Worm (Caenorhabditis elegans) whole organism, late embryonic: ENCODE results near the gene R09E10.6.
A peak's percentile ranks its signal among the peaks of the same experiment; 100 is the strongest.

Experiments
- C08G9.2 ChIP-seq: sonication (generic microtip); optimal IDR thresholded peaks from 2 replicates; lab custom pipeline; 2016; ENCODE audit warnings: mild to moderate bottlenecking, missing genetic modification characterization, moderate library complexity, missing compliant biosample characterization
- C38D4.7 ChIP-seq: fragments of 200-800 bp; sonication (Bioruptor generic); optimal IDR thresholded peaks from 2 replicates; lab custom pipeline; 2018; ENCODE audit warnings: mild to moderate bottlenecking, missing genetic modification characterization, moderate library complexity, missing compliant biosample characterization
- F13H6.1 ChIP-seq: sonication (generic microtip); optimal IDR thresholded peaks from 2 replicates; lab custom pipeline; 2016; ENCODE audit warnings: missing genetic modification characterization, missing compliant biosample characterization
- ceh-14 ChIP-seq: sonication (generic microtip); optimal IDR thresholded peaks from 2 replicates; lab custom pipeline; 2016; ENCODE audit warnings: missing genotype, missing genetic modification characterization, missing compliant biosample characterization
- ceh-18 ChIP-seq: sonication (generic microtip); optimal IDR thresholded peaks from 2 replicates; lab custom pipeline; 2016; ENCODE audit warnings: missing genetic modification characterization, missing compliant biosample characterization
- ceh-22 ChIP-seq: sonication (generic microtip); optimal IDR thresholded peaks from 2 replicates; lab custom pipeline; 2017; ENCODE audit warnings: missing biosample characterization, missing genetic modification characterization
- ceh-24 ChIP-seq: sonication (generic microtip); optimal IDR thresholded peaks from 2 replicates; lab custom pipeline; 2016; ENCODE audit warnings: mild to moderate bottlenecking, missing genetic modification characterization, missing compliant biosample characterization
- ceh-30 ChIP-seq: fragments of 150-350 bp; optimal IDR thresholded peaks from 2 replicates; lab custom pipeline; 2014; ENCODE audit warnings: missing biosample characterization, missing genetic modification characterization
- ceh-31 ChIP-seq: sonication (generic microtip); optimal IDR thresholded peaks from 2 replicates; lab custom pipeline; 2016; ENCODE audit warnings: missing genetic modification characterization, missing compliant biosample characterization
- ceh-34 ChIP-seq: sonication (generic microtip); optimal IDR thresholded peaks from 2 replicates; lab custom pipeline; 2016; ENCODE audit warnings: mild to moderate bottlenecking, missing genetic modification characterization, missing compliant biosample characterization
- ceh-48 ChIP-seq: sonication (generic microtip); optimal IDR thresholded peaks from 2 replicates; lab custom pipeline; 2016; ENCODE audit warnings: missing genetic modification characterization, inconsistent platforms, missing compliant biosample characterization
- ceh-6 ChIP-seq: fragments of 200-800 bp; sonication (Bioruptor generic); optimal IDR thresholded peaks from 2 replicates; lab custom pipeline; 2018; ENCODE audit warnings: mild to moderate bottlenecking, missing genetic modification characterization, missing compliant biosample characterization
- che-1 ChIP-seq: sonication (generic microtip); optimal IDR thresholded peaks from 2 replicates; lab custom pipeline; 2016; ENCODE audit warnings: mild to moderate bottlenecking, missing genetic modification characterization, missing compliant biosample characterization
- elt-2 ChIP-seq: sonication (generic microtip); optimal IDR thresholded peaks from 2 replicates; lab custom pipeline; 2016; ENCODE audit warnings: missing genetic modification reagents, missing genetic modification characterization, missing compliant biosample characterization
- elt-4 ChIP-seq: sonication (generic microtip); optimal IDR thresholded peaks from 2 replicates; lab custom pipeline; 2016; ENCODE audit warnings: missing genetic modification characterization, missing compliant biosample characterization
- ets-4 ChIP-seq: sonication (generic microtip); optimal IDR thresholded peaks from 2 replicates; lab custom pipeline; 2016; ENCODE audit warnings: missing genetic modification characterization, missing compliant biosample characterization
- eyg-1 ChIP-seq: sonication (generic microtip); optimal IDR thresholded peaks from 2 replicates; lab custom pipeline; 2016; ENCODE audit warnings: missing genotype, missing genetic modification characterization, missing compliant biosample characterization
- fkh-10 ChIP-seq: fragments of 150-350 bp; optimal IDR thresholded peaks from 2 replicates; lab custom pipeline; 2014; ENCODE audit warnings: missing biosample characterization, missing genetic modification reagents, missing genetic modification characterization
- fkh-6 ChIP-seq: sonication (generic microtip); optimal IDR thresholded peaks from 2 replicates; lab custom pipeline; 2016; ENCODE audit warnings: missing genetic modification characterization, missing compliant biosample characterization
- hlh-13 ChIP-seq: fragments of 200-800 bp; sonication (Bioruptor generic); optimal IDR thresholded peaks from 2 replicates; lab custom pipeline; 2018; ENCODE audit warnings: mild to moderate bottlenecking, missing genetic modification characterization, missing compliant biosample characterization
- hlh-15 ChIP-seq: sonication (generic microtip); optimal IDR thresholded peaks from 2 replicates; lab custom pipeline; 2016; ENCODE audit warnings: missing genetic modification characterization, missing compliant biosample characterization
- hlh-30 ChIP-seq: sonication (generic microtip); optimal IDR thresholded peaks from 2 replicates; lab custom pipeline; 2017; ENCODE audit warnings: antibody characterized with exemption, missing genetic modification characterization, missing compliant biosample characterization; ENCODE audit not compliant: insufficient read depth
- hlh-8 ChIP-seq: sonication (generic microtip); optimal IDR thresholded peaks from 2 replicates; lab custom pipeline; 2016; ENCODE audit warnings: missing genotype, missing genetic modification characterization, missing compliant biosample characterization
- lin-11 ChIP-seq: fragments of 200-800 bp; sonication (Bioruptor generic); optimal IDR thresholded peaks from 2 replicates; lab custom pipeline; 2018; ENCODE audit warnings: mild to moderate bottlenecking, missing genetic modification characterization, missing compliant biosample characterization
- madf-2 ChIP-seq: sonication (generic microtip); optimal IDR thresholded peaks from 2 replicates; lab custom pipeline; 2017; ENCODE audit warnings: missing genetic modification characterization, missing compliant biosample characterization
- mec-3 ChIP-seq: sonication (generic microtip); optimal IDR thresholded peaks from 2 replicates; lab custom pipeline; 2016; ENCODE audit warnings: borderline replicate concordance, missing genetic modification characterization, missing compliant biosample characterization
- nfya-1 ChIP-seq: sonication (generic microtip); optimal IDR thresholded peaks from 2 replicates; lab custom pipeline; 2017; ENCODE audit warnings: missing genetic modification characterization, mild to moderate bottlenecking, missing compliant biosample characterization, antibody characterized with exemption, moderate library complexity
- odd-2 ChIP-seq: sonication (generic microtip); optimal IDR thresholded peaks from 2 replicates; lab custom pipeline; 2017; ENCODE audit warnings: antibody characterized with exemption, mild to moderate bottlenecking, missing genetic modification characterization, missing compliant biosample characterization
- pag-3 ChIP-seq: sonication (generic microtip); optimal IDR thresholded peaks from 2 replicates; lab custom pipeline; 2016; ENCODE audit warnings: missing compliant biosample characterization, missing genetic modification characterization, borderline replicate concordance
- pat-9 ChIP-seq: fragments of 200-800 bp; sonication (Bioruptor generic); optimal IDR thresholded peaks from 2 replicates; lab custom pipeline; 2018; ENCODE audit warnings: mild to moderate bottlenecking, missing genetic modification characterization, moderate library complexity, missing compliant biosample characterization
- pax-1 ChIP-seq: fragments of 150-350 bp; optimal IDR thresholded peaks from 2 replicates; lab custom pipeline; 2014; ENCODE audit warnings: missing biosample characterization, missing genetic modification characterization
- pha-4 ChIP-seq: fragments of 150-350 bp; optimal IDR thresholded peaks from 2 replicates; lab custom pipeline; 2018; ENCODE audit warnings: missing biosample characterization, missing genetic modification reagents, missing genetic modification characterization
- pqm-1 ChIP-seq: sonication (generic microtip); optimal IDR thresholded peaks from 2 replicates; lab custom pipeline; 2016; ENCODE audit warnings: missing genetic modification characterization, missing compliant biosample characterization
- pros-1 ChIP-seq: fragments of 150-350 bp; optimal IDR thresholded peaks from 2 replicates; lab custom pipeline; 2014; ENCODE audit warnings: missing biosample characterization, missing genetic modification reagents, missing genetic modification characterization
- ref-2 ChIP-seq: sonication (generic microtip); optimal IDR thresholded peaks from 2 replicates; lab custom pipeline; 2016; ENCODE audit warnings: missing genetic modification characterization, missing compliant biosample characterization
- sdc-2 ChIP-seq: sonication (generic microtip); optimal IDR thresholded peaks from 2 replicates; lab custom pipeline; 2016; ENCODE audit warnings: missing genotype, missing genetic modification characterization, missing compliant biosample characterization
- sox-4 ChIP-seq: sonication (generic microtip); optimal IDR thresholded peaks from 2 replicates; lab custom pipeline; 2017; ENCODE audit warnings: mild to moderate bottlenecking, missing genetic modification characterization, inconsistent platforms, missing compliant biosample characterization
- tbx-2 ChIP-seq: sonication (generic microtip); optimal IDR thresholded peaks from 2 replicates; lab custom pipeline; 2016; ENCODE audit warnings: missing genetic modification characterization, missing compliant biosample characterization
- ttx-3 ChIP-seq: sonication (generic microtip); optimal IDR thresholded peaks from 2 replicates; lab custom pipeline; 2016; ENCODE audit warnings: missing genetic modification reagents, missing genetic modification characterization, missing compliant biosample characterization
- unc-3 ChIP-seq, 2 experiments: fragments of 200-800 bp in 1 of 2; sonication (Bioruptor generic) in 1 of 2; sonication (generic microtip) in 1 of 2; conservative IDR thresholded peaks in 1 of 2; optimal IDR thresholded peaks in 1 of 2; 2 replicates each; pipeline versions ENCODE4 v1.3.6 to Lab custom; 2016 to 2022; ENCODE audit warnings: missing compliant biosample characterization in 2 of 2, missing genetic modification characterization in 2 of 2, missing genetic modification reagents in 1 of 2
- unc-42 ChIP-seq: sonication (generic microtip); optimal IDR thresholded peaks from 2 replicates; lab custom pipeline; 2016; ENCODE audit warnings: missing genotype, missing genetic modification characterization, missing compliant biosample characterization
- unc-55 ChIP-seq: sonication (generic microtip); optimal IDR thresholded peaks from 2 replicates; lab custom pipeline; 2017; ENCODE audit warnings: missing biosample characterization, missing genetic modification reagents, missing genetic modification characterization
- unc-86 ChIP-seq: sonication (generic microtip); optimal IDR thresholded peaks from 2 replicates; lab custom pipeline; 2016; ENCODE audit warnings: missing genetic modification characterization, missing compliant biosample characterization
- zip-5 ChIP-seq: sonication (generic microtip); optimal IDR thresholded peaks from 2 replicates; lab custom pipeline; 2016; ENCODE audit warnings: missing genetic modification characterization, missing compliant biosample characterization
- ztf-16 ChIP-seq: sonication (generic microtip); optimal IDR thresholded peaks from 2 replicates; lab custom pipeline; 2017; ENCODE audit warnings: missing genetic modification characterization, missing compliant biosample characterization

The R09E10.6 gene

ce11 chrIV:10252350-10252792 lies 41.6 kb downstream of the R09E10.6 start:
- no peak for TF ChIP-seq sdc-2 (tag; lab: Kevin White, UChicago)
- no peak for TF ChIP-seq elt-4
- TF ChIP-seq F13H6.1 (tag; lab: Kevin White, UChicago) = peak; percentile 38
- no peak for TF ChIP-seq elt-2 (tag; lab: Kevin White, UChicago)
- TF ChIP-seq ceh-6 (GFP tag; lab: Kevin White, UChicago) = no peak
- no peak for TF ChIP-seq ceh-24
- TF ChIP-seq ref-2 = peak; percentile 66
- peak; percentile 64 for TF ChIP-seq nfya-1 (tag; lab: Kevin White, UChicago)
- TF ChIP-seq C38D4.7 = no peak
- peak; percentile 20 for TF ChIP-seq ets-4 (tag; lab: Kevin White, UChicago)
- no peak for TF ChIP-seq pat-9
- TF ChIP-seq ceh-18 (tag; lab: Kevin White, UChicago) = peak; percentile 87
- TF ChIP-seq hlh-15 (tag; lab: Kevin White, UChicago) = no peak
- peak; percentile 87 for TF ChIP-seq hlh-30 (tag; lab: Kevin White, UChicago)
- TF ChIP-seq tbx-2 (tag; lab: Kevin White, UChicago) = peak; percentile 46
- TF ChIP-seq lin-11 (tag; lab: Kevin White, UChicago) = no peak
- TF ChIP-seq sox-4 (tag; lab: Kevin White, UChicago) = no peak
- peak; percentile 77 for TF ChIP-seq unc-42 (tag; lab: Kevin White, UChicago)
- TF ChIP-seq pag-3 (tag; lab: Kevin White, UChicago) = peak; percentile 5
- peak; percentile 25 for TF ChIP-seq pqm-1 (tag; lab: Kevin White, UChicago)
- TF ChIP-seq ceh-48 = no peak
- TF ChIP-seq C08G9.2 (tag; lab: Kevin White, UChicago) = peak; percentile 44
- TF ChIP-seq ceh-22 = no peak
- peak; percentile 56 for TF ChIP-seq pros-1 (tag; lab: Kevin White, UChicago)
- TF ChIP-seq ceh-31 (tag; lab: Kevin White, UChicago) = peak; percentile 61
- peak; percentile 77 for TF ChIP-seq unc-55 (GFP tag; lab: Kevin White, UChicago)
- TF ChIP-seq ceh-34 = peak; percentile 2
- peak; percentile 17 for TF ChIP-seq eyg-1 (tag; lab: Kevin White, UChicago)

ce11 chrIV:10251764-10252163 lies 42.2 kb downstream of the R09E10.6 start:
- no peak for TF ChIP-seq unc-55 (GFP tag; lab: Kevin White, UChicago)
- no peak for TF ChIP-seq hlh-8
- TF ChIP-seq hlh-15 (tag; lab: Kevin White, UChicago) = no peak
- TF ChIP-seq elt-4 = no peak
- no peak for TF ChIP-seq unc-3 (GFP tag; conservative IDR thresholded peaks at IDR 0.05; lab: Robert Waterston, UW)
- TF ChIP-seq unc-3 (tag; optimal IDR thresholded peaks at IDR 0.05; lab: Kevin White, UChicago) = no peak
- no peak for TF ChIP-seq tbx-2 (tag; lab: Kevin White, UChicago)
- no peak for TF ChIP-seq ceh-18 (tag; lab: Kevin White, UChicago)
- TF ChIP-seq lin-11 (tag; lab: Kevin White, UChicago) = no peak
- no peak for TF ChIP-seq ceh-14 (tag; lab: Kevin White, UChicago)
- no peak for TF ChIP-seq fkh-6 (tag; lab: Kevin White, UChicago)
- TF ChIP-seq hlh-30 (tag; lab: Kevin White, UChicago) = no peak
- no peak for TF ChIP-seq ttx-3 (tag; lab: Kevin White, UChicago)
- TF ChIP-seq ceh-34 = no peak
- TF ChIP-seq che-1 (tag; lab: Kevin White, UChicago) = no peak
- no peak for TF ChIP-seq pha-4 (tag; lab: Kevin White, UChicago)
- TF ChIP-seq pat-9 = no peak
- no peak for TF ChIP-seq ztf-16
- no peak for TF ChIP-seq pax-1 (tag; lab: Kevin White, UChicago)
- TF ChIP-seq sox-4 (tag; lab: Kevin White, UChicago) = no peak
- TF ChIP-seq ceh-31 (tag; lab: Kevin White, UChicago) = no peak

ce11 chrIV:10251261-10251660 lies 42.7 kb downstream of the R09E10.6 start:
- TF ChIP-seq zip-5 = no peak
- no peak for TF ChIP-seq hlh-13
- no peak for TF ChIP-seq hlh-15 (tag; lab: Kevin White, UChicago)
- TF ChIP-seq odd-2 (tag; lab: Kevin White, UChicago) = no peak
- TF ChIP-seq unc-86 = no peak
- TF ChIP-seq eyg-1 (tag; lab: Kevin White, UChicago) = no peak
- TF ChIP-seq ceh-31 (tag; lab: Kevin White, UChicago) = no peak
- no peak for TF ChIP-seq fkh-10
- no peak for TF ChIP-seq pha-4 (tag; lab: Kevin White, UChicago)
- no peak for TF ChIP-seq ceh-14 (tag; lab: Kevin White, UChicago)
- TF ChIP-seq ceh-30 (tag; lab: Kevin White, UChicago) = no peak
- no peak for TF ChIP-seq C08G9.2 (tag; lab: Kevin White, UChicago)
- TF ChIP-seq ttx-3 (tag; lab: Kevin White, UChicago) = no peak
- no peak for TF ChIP-seq madf-2 (tag; lab: Kevin White, UChicago)
- no peak for TF ChIP-seq sdc-2 (tag; lab: Kevin White, UChicago)
- TF ChIP-seq mec-3 (tag; lab: Kevin White, UChicago) = no peak
- TF ChIP-seq tbx-2 (tag; lab: Kevin White, UChicago) = no peak
